Worm (Caenorhabditis elegans) whole organism, early embryonic: ENCODE measurements around the gene plpp-1.3.

ENCODE experiments used
- B0310.2 ChIP-seq: sonication (generic microtip); optimal IDR thresholded peaks from 2 replicates; lab custom pipeline; 2016; ENCODE audit warnings: mild to moderate bottlenecking, missing genetic modification characterization, missing compliant biosample characterization
- F13C5.2 ChIP-seq: sonication (generic microtip); optimal IDR thresholded peaks from 2 replicates; lab custom pipeline; 2017; ENCODE audit warnings: mild to moderate bottlenecking, missing genetic modification characterization, inconsistent platforms, missing compliant biosample characterization
- aly-1 ChIP-seq: sonication (generic microtip); optimal IDR thresholded peaks from 2 replicates; lab custom pipeline; 2016; ENCODE audit warnings: missing genetic modification characterization, missing compliant biosample characterization
- ama-1 ChIP-seq: fragments of 150-350 bp; optimal IDR thresholded peaks from 2 replicates; lab custom pipeline; 2014
- ceh-13 ChIP-seq: fragments of 200-800 bp; sonication (Bioruptor generic); optimal IDR thresholded peaks from 2 replicates; lab custom pipeline; 2018; ENCODE audit warnings: mild to moderate bottlenecking, missing genetic modification characterization, missing compliant biosample characterization
- ceh-36 ChIP-seq: sonication (generic microtip); optimal IDR thresholded peaks from 2 replicates; lab custom pipeline; 2016; ENCODE audit warnings: missing genetic modification characterization, inconsistent platforms, missing compliant biosample characterization
- flt-1 ChIP-seq: fragments of 200-800 bp; sonication (Bioruptor generic); IDR thresholded peaks from 2 replicates; pipeline ENCODE4 v1.3.6; 2022; ENCODE audit warnings: missing genetic modification characterization, missing compliant biosample characterization
- hmbx-1 ChIP-seq: sonication (generic microtip); optimal IDR thresholded peaks from 2 replicates; lab custom pipeline; 2016; ENCODE audit warnings: mild to moderate bottlenecking, missing genetic modification characterization, missing compliant biosample characterization
- hmg-4 ChIP-seq: fragments of 200-800 bp; sonication (Bioruptor generic); optimal IDR thresholded peaks from 2 replicates; lab custom pipeline; 2018; ENCODE audit warnings: mild to moderate bottlenecking, missing genetic modification characterization, missing compliant biosample characterization
- hnd-1 ChIP-seq: sonication (generic microtip); optimal IDR thresholded peaks from 2 replicates; lab custom pipeline; 2016; ENCODE audit warnings: missing genetic modification characterization, missing compliant biosample characterization
- pes-1 ChIP-seq: fragments of 200-800 bp; sonication (Bioruptor generic); IDR thresholded peaks from 2 replicates; pipeline ENCODE4 v1.3.6; 2022; ENCODE audit warnings: missing genetic modification reagents, missing genetic modification characterization, missing compliant biosample characterization
- scrt-1 ChIP-seq: fragments of 200-800 bp; sonication (Bioruptor generic); IDR thresholded peaks from 2 replicates; pipeline ENCODE4 v1.3.6; 2022; ENCODE audit warnings: missing genetic modification characterization, missing compliant biosample characterization
- sea-1 ChIP-seq: fragments of 200-800 bp; sonication (Bioruptor generic); conservative IDR thresholded peaks from 2 replicates; pipeline ENCODE4 v1.3.6; 2022; ENCODE audit warnings: missing genetic modification characterization, missing compliant biosample characterization
- tbx-11 ChIP-seq: fragments of 200-800 bp; sonication (Bioruptor generic); IDR thresholded peaks from 2 replicates; pipeline ENCODE4 v1.3.6; 2022; ENCODE audit warnings: missing genetic modification characterization, missing compliant biosample characterization

DNA sequence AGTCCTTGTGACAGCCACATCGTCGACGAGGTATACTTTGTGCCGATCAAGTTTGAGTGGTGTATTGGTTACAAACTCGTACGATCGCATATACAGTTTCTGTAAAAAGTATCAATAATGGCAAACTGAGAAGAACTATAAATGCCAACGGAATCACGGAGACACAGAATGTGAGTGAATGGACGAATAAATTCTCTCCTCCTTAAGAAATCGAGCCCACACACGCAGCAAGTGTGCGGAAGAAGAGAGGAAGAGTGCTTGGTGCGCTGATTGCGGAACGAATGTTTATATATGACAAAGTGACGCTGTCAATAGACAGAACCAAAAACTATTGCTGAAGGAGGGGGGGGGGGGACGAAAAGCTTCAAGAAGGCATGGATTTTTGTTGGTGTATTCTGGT is 16.7 kb downstream of the plpp-1.3 start, which contains the start of gene rhgf-1:
- no peak for TF ChIP-seq sea-1 (GFP tag; lab: Robert Waterston, UW)
- no peak for TF ChIP-seq ama-1 (lab: Kevin White, UChicago)
- no peak for TF ChIP-seq ceh-36 (tag; lab: Kevin White, UChicago)
- TF ChIP-seq flt-1 (GFP tag; lab: Robert Waterston, UW): no peak
- TF ChIP-seq tbx-11 (GFP tag; lab: Robert Waterston, UW): no peak
- TF ChIP-seq hnd-1 (tag; lab: Kevin White, UChicago): no peak
- TF ChIP-seq hmg-4 (GFP tag; lab: Kevin White, UChicago): no peak
- no peak for TF ChIP-seq hmbx-1 (tag; lab: Kevin White, UChicago)
- TF ChIP-seq pes-1 (GFP tag; lab: Robert Waterston, UW): no peak
- no peak for TF ChIP-seq scrt-1 (GFP tag; lab: Robert Waterston, UW)
- no peak for TF ChIP-seq ceh-13 (GFP tag; lab: Kevin White, UChicago)
- TF ChIP-seq B0310.2: no peak
- no peak for TF ChIP-seq aly-1 (tag; lab: Kevin White, UChicago)
- TF ChIP-seq F13C5.2 (tag; lab: Kevin White, UChicago): no peak
